Worm (Caenorhabditis elegans): ENCODE measurements around the gene svh-5.

DNA sequence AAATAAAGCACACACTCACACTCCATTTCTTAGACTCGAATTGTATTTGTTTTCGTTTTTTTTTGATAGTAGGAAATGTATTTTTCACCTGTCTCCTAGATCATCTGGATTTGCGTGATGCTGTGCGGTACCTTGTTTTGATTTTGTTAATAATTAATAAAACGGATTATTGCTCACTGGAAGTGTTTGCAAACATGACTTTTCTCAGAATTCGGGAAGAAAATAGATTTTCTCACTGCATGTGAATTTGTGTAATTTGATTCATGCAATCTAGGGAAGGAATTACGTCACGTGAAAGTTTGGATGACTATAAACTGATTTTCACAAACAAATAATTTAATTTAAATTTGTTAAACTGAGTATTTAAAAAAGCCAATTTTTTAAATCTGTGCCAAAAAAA lies 33.7 kb downstream of the svh-5 start:
- peak; percentile 78 for TF ChIP-seq nhr-47 (tag; optimal IDR thresholded peaks at IDR 0.05)
- no peak for TF ChIP-seq aly-2 (tag; optimal IDR thresholded peaks at IDR 0.05)
- TF ChIP-seq ceh-82 (tag; optimal IDR thresholded peaks at IDR 0.05), result no peak
- peak; percentile 28 for TF ChIP-seq ztf-4 (tag; optimal IDR thresholded peaks at IDR 0.05)
- TF ChIP-seq nhr-12 (tag; optimal IDR thresholded peaks at IDR 0.05), result no peak
- TF ChIP-seq nhr-11 (tag; optimal IDR thresholded peaks at IDR 0.05), result no peak
- TF ChIP-seq unc-62 (GFP tag; optimal IDR thresholded peaks at IDR 0.05), result no peak

Measured in whole organism, L1 larva.